Worm (Caenorhabditis elegans): ENCODE data around the gene srh-32.

- TF ChIP-seq ceh-45 (GFP tag; IDR thresholded peaks at IDR 0.05) (no peak), ttx-3 (tag; optimal IDR thresholded peaks at IDR 0.05) (no peak), ceh-30 (tag; optimal IDR thresholded peaks at IDR 0.05) (no peak), tbx-2 (tag; optimal IDR thresholded peaks at IDR 0.05) (no peak), pqm-1 (tag; optimal IDR thresholded peaks at IDR 0.05) (no peak), pax-1 (tag; optimal IDR thresholded peaks at IDR 0.05) (no peak)
These were observed 51.3 kb downstream of the srh-32 start for ce11 chrV:17752340-17752739.
